Fruit fly (Drosophila melanogaster) whole organism, embryonic: ENCODE measurements around the gene dpr2.

ENCODE experiments used
- Awh ChIP-seq: fragments of 200-800 bp; sonication (Bioruptor generic); IDR thresholded peaks from 2 replicates; pipeline ENCODE4, ENCODE4 v1.3.6; 2022; ENCODE audit warnings: missing biosample characterization, missing genetic modification characterization
- CG11456 ChIP-seq: fragments of 200-800 bp; sonication (Bioruptor generic); IDR thresholded peaks from 3 replicates; pipeline ENCODE4 v1.3.6; 2022; ENCODE audit warnings: missing biosample characterization, missing genetic modification characterization
- CG12769 ChIP-seq: fragments of 200-800 bp; sonication (Bioruptor generic); optimal IDR thresholded peaks from 2 replicates; lab custom pipeline; 2019; ENCODE audit warnings: missing biosample characterization, mild to moderate bottlenecking, missing genetic modification characterization, moderate library complexity
- CG13894 ChIP-seq: fragments of 200-800 bp; sonication (Bioruptor generic); optimal IDR thresholded peaks from 3 replicates; lab custom pipeline; 2018; ENCODE audit warnings: missing biosample characterization, mild to moderate bottlenecking, missing genetic modification characterization, moderate library complexity
- CG15601 ChIP-seq: fragments of 200-800 bp; sonication (Bioruptor generic); optimal IDR thresholded peaks from 3 replicates; lab custom pipeline; 2019; ENCODE audit warnings: missing biosample characterization, mild to moderate bottlenecking, missing genetic modification characterization, moderate library complexity
- CG2199 ChIP-seq: fragments of 200-800 bp; sonication (Bioruptor generic); IDR thresholded peaks from 3 replicates; pipeline ENCODE4 v1.3.6; 2022; ENCODE audit warnings: missing biosample characterization, missing genetic modification characterization
- CG3163 ChIP-seq: fragments of 200-800 bp; sonication (Bioruptor generic); optimal IDR thresholded peaks from 3 replicates; lab custom pipeline; 2016; ENCODE audit warnings: missing biosample characterization, missing genetic modification characterization
- CG32532 ChIP-seq: fragments of 200-800 bp; sonication (Bioruptor generic); IDR thresholded peaks from 2 replicates; pipeline ENCODE4 v1.3.6; 2022; ENCODE audit warnings: missing biosample characterization, missing genetic modification characterization
- CG34224 ChIP-seq: fragments of 200-800 bp; sonication (Bioruptor generic); IDR thresholded peaks from 3 replicates; pipeline ENCODE4 v1.3.6; 2022; ENCODE audit warnings: missing biosample characterization, missing genetic modification characterization; ENCODE audit not compliant: partially characterized antibody
- CG42726 ChIP-seq: fragments of 200-800 bp; sonication (Bioruptor generic); IDR thresholded peaks from 2 replicates; pipeline ENCODE4 v1.3.6; 2022; ENCODE audit warnings: missing biosample characterization, missing genetic modification characterization; ENCODE audit not compliant: partially characterized antibody
- CG4820 ChIP-seq: fragments of 200-800 bp; sonication (Bioruptor generic); optimal IDR thresholded peaks from 3 replicates; lab custom pipeline; 2016; ENCODE audit warnings: missing biosample characterization, missing genetic modification characterization
- CG5245 ChIP-seq: fragments of 200-800 bp; sonication (Bioruptor generic); optimal IDR thresholded peaks from 3 replicates; lab custom pipeline; 2016; ENCODE audit warnings: missing biosample characterization, missing genetic modification characterization
- CG6654 ChIP-seq: fragments of 200-800 bp; sonication (Bioruptor generic); optimal IDR thresholded peaks from 2 replicates; lab custom pipeline; 2017; ENCODE audit warnings: missing biosample characterization, mild to moderate bottlenecking, missing genetic modification characterization
- CG6765 ChIP-seq: fragments of 200-800 bp; sonication (Bioruptor generic); optimal IDR thresholded peaks from 3 replicates; lab custom pipeline; 2017; ENCODE audit warnings: missing biosample characterization, mild to moderate bottlenecking, missing genetic modification characterization
- CG6854 ChIP-seq: fragments of 200-800 bp; sonication (Bioruptor generic); optimal IDR thresholded peaks from 3 replicates; lab custom pipeline; 2017; ENCODE audit warnings: missing biosample characterization, mild to moderate bottlenecking, missing genetic modification characterization
- CG7745 ChIP-seq: fragments of 200-800 bp; sonication (Bioruptor generic); optimal IDR thresholded peaks from 2 replicates; lab custom pipeline; 2018; ENCODE audit warnings: missing biosample characterization, mild to moderate bottlenecking, missing genetic modification characterization, moderate library complexity
- CG8765 ChIP-seq: fragments of 200-800 bp; sonication (Bioruptor generic); IDR thresholded peaks from 2 replicates; pipeline ENCODE4 v1.3.6; 2022; ENCODE audit warnings: missing biosample characterization, missing genetic modification characterization
- CG8924 ChIP-seq: fragments of 200-800 bp; optimal IDR thresholded peaks from 3 replicates; lab custom pipeline; 2019; ENCODE audit warnings: missing biosample characterization, mild to moderate bottlenecking, missing genetic modification characterization, moderate library complexity
- CG9727 ChIP-seq: fragments of 200-800 bp; sonication (Bioruptor generic); optimal IDR thresholded peaks from 3 replicates; lab custom pipeline; 2017; ENCODE audit warnings: missing biosample characterization, mild to moderate bottlenecking, missing genetic modification characterization
- Camta ChIP-seq: fragments of 200-800 bp; sonication (Bioruptor generic); optimal IDR thresholded peaks from 2 replicates; lab custom pipeline; 2016; ENCODE audit warnings: missing biosample characterization, missing genetic modification characterization
- Dad ChIP-seq: fragments of 200-800 bp; sonication (Bioruptor generic); optimal IDR thresholded peaks from 3 replicates; lab custom pipeline; 2016; ENCODE audit warnings: missing biosample characterization, missing genetic modification characterization
- Dek ChIP-seq: fragments of 200-800 bp; sonication (Bioruptor generic); optimal IDR thresholded peaks from 3 replicates; lab custom pipeline; 2019; ENCODE audit warnings: missing biosample characterization, mild to moderate bottlenecking, missing genetic modification characterization, moderate library complexity
- Dll ChIP-seq: fragments of 200-800 bp; sonication (Bioruptor generic); IDR thresholded peaks from 4 replicates; pipeline ENCODE4 v1.3.6; 2022; ENCODE audit warnings: missing biosample characterization, missing genetic modification characterization; ENCODE audit not compliant: partially characterized antibody
- Doc2 ChIP-seq: fragments of 200-800 bp; sonication (Bioruptor generic); IDR thresholded peaks from 2 replicates; pipeline ENCODE4 v1.3.6; 2022; ENCODE audit warnings: missing biosample characterization, missing genetic modification characterization
- Dref ChIP-seq: fragments of 200-800 bp; sonication (Bioruptor generic); IDR thresholded peaks from 2 replicates; pipeline ENCODE4 v1.3.6; 2022; ENCODE audit warnings: missing biosample characterization, missing genetic modification characterization
- E2f2 ChIP-seq: fragments of 200-800 bp; sonication (Bioruptor generic); IDR thresholded peaks from 2 replicates; pipeline ENCODE4 v1.3.6; 2022; ENCODE audit warnings: missing biosample characterization, missing genetic modification characterization
- HLH4C ChIP-seq: fragments of 200-800 bp; sonication (Bioruptor generic); IDR thresholded peaks from 3 replicates; pipeline ENCODE4 v1.3.6; 2022; ENCODE audit warnings: missing biosample characterization, missing genetic modification characterization; ENCODE audit not compliant: partially characterized antibody
- Hand ChIP-seq: fragments of 200-800 bp; sonication (Bioruptor generic); optimal IDR thresholded peaks from 2 replicates; lab custom pipeline; 2017; ENCODE audit warnings: mild to moderate bottlenecking, missing biosample characterization, missing genetic modification reagents, missing genetic modification characterization
- HmgZ ChIP-seq: fragments of 200-800 bp; sonication (Bioruptor generic); optimal IDR thresholded peaks from 2 replicates; lab custom pipeline; 2018; ENCODE audit warnings: missing biosample characterization, mild to moderate bottlenecking, missing genetic modification characterization
- MBD-R2 ChIP-seq: fragments of 200-800 bp; sonication (Bioruptor generic); IDR thresholded peaks from 2 replicates; pipeline ENCODE4 v1.3.6; 2022; ENCODE audit warnings: missing biosample characterization, missing genetic modification characterization
- MESR4 ChIP-seq: fragments of 200-800 bp; sonication (Bioruptor generic); optimal IDR thresholded peaks from 2 replicates; lab custom pipeline; 2018; ENCODE audit warnings: missing biosample characterization, mild to moderate bottlenecking, missing genetic modification characterization, moderate library complexity
- Mes4 ChIP-seq: fragments of 200-800 bp; sonication (Bioruptor generic); optimal IDR thresholded peaks from 2 replicates; lab custom pipeline; 2016; ENCODE audit warnings: missing biosample characterization, missing genetic modification characterization
- NfI ChIP-seq: fragments of 200-800 bp; sonication (Bioruptor generic); optimal IDR thresholded peaks from 3 replicates; lab custom pipeline; 2018; ENCODE audit warnings: missing biosample characterization, mild to moderate bottlenecking, missing genetic modification characterization, moderate library complexity
- PHDP ChIP-seq: fragments of 200-800 bp; sonication (Bioruptor generic); optimal IDR thresholded peaks from 3 replicates; lab custom pipeline; 2018; ENCODE audit warnings: missing biosample characterization, mild to moderate bottlenecking, missing genetic modification characterization, moderate library complexity
- Rfx ChIP-seq: fragments of 200-800 bp; sonication (Bioruptor generic); IDR thresholded peaks from 2 replicates; pipeline ENCODE4 v1.3.6; 2022; ENCODE audit warnings: missing biosample characterization, missing genetic modification characterization
- ab ChIP-seq: fragments of 200-800 bp; sonication (Bioruptor generic); optimal IDR thresholded peaks from 2 replicates; lab custom pipeline; 2016; ENCODE audit warnings: missing biosample characterization, missing genetic modification characterization
- ato ChIP-seq: fragments of 200-800 bp; sonication (Bioruptor generic); IDR thresholded peaks from 2 replicates; pipeline ENCODE4 v1.3.6; 2022; ENCODE audit warnings: missing biosample characterization, missing genetic modification characterization; ENCODE audit not compliant: partially characterized antibody
- da ChIP-seq: fragments of 200-800 bp; sonication (Bioruptor generic); optimal IDR thresholded peaks from 2 replicates; lab custom pipeline; 2016; ENCODE audit warnings: missing biosample characterization, missing genetic modification characterization
- danr ChIP-seq: fragments of 200-800 bp; sonication (Bioruptor generic); IDR thresholded peaks from 2 replicates; pipeline ENCODE4 v1.3.6; 2022; ENCODE audit warnings: missing biosample characterization, missing genetic modification characterization
- emc ChIP-seq: fragments of 200-800 bp; sonication (Bioruptor generic); optimal IDR thresholded peaks from 2 replicates; lab custom pipeline; 2016; ENCODE audit warnings: missing biosample characterization, missing genetic modification characterization
- gce ChIP-seq: fragments of 200-800 bp; sonication (Bioruptor generic); IDR thresholded peaks from 3 replicates; pipeline ENCODE4 v1.3.6; 2022; ENCODE audit warnings: missing biosample characterization, missing genetic modification characterization
- kay ChIP-seq: fragments of 200-800 bp; sonication (Bioruptor generic); optimal IDR thresholded peaks from 2 replicates; lab custom pipeline; 2016; ENCODE audit warnings: missing biosample characterization, missing genetic modification characterization
- lmd ChIP-seq: fragments of 200-800 bp; sonication (Bioruptor generic); IDR thresholded peaks from 2 replicates; pipeline ENCODE4 v1.3.6; 2022; ENCODE audit warnings: missing biosample characterization, missing genetic modification characterization
- mam ChIP-seq: fragments of 200-800 bp; sonication (Bioruptor generic); optimal IDR thresholded peaks from 3 replicates; lab custom pipeline; 2016; ENCODE audit warnings: missing biosample characterization, missing genetic modification characterization
- nom ChIP-seq: fragments of 200-800 bp; sonication (Bioruptor generic); optimal IDR thresholded peaks from 2 replicates; lab custom pipeline; 2017; ENCODE audit warnings: missing biosample characterization, missing genetic modification characterization, mild to moderate bottlenecking, moderate library complexity, missing genetic modification reagents
- pita ChIP-seq: fragments of 200-800 bp; sonication (Bioruptor generic); optimal IDR thresholded peaks from 2 replicates; lab custom pipeline; 2017; ENCODE audit warnings: missing biosample characterization, mild to moderate bottlenecking, missing genetic modification characterization
- prd ChIP-seq, 3 experiments: fragments of >200 bp in 2 of 3; fragments of 200-800 bp in 1 of 3; sonication (Bioruptor generic) in 1 of 3; optimal IDR thresholded peaks in 2 of 3; IDR thresholded peaks in 1 of 3; 2 replicates in 2 of 3; 3 replicates in 1 of 3; pipeline versions ENCODE4 v1.3.6 to Lab custom; 2017 to 2022; ENCODE audit warnings: missing biosample characterization in 1 of 3, missing genetic modification characterization in 1 of 3
- shn ChIP-seq: fragments of 200-800 bp; sonication (Bioruptor generic); optimal IDR thresholded peaks from 3 replicates; lab custom pipeline; 2016; ENCODE audit warnings: missing biosample characterization, missing genetic modification characterization
- tll ChIP-seq, 2 experiments: fragments of 200-800 bp in 1 of 2; fragments of >200 bp in 1 of 2; sonication (Bioruptor generic) in 1 of 2; optimal IDR thresholded peaks; 2 replicates each; lab custom pipeline; 2017 to 2019; ENCODE audit warnings: missing biosample characterization in 2 of 2, missing genetic modification characterization in 2 of 2, mild to moderate bottlenecking in 1 of 2, moderate library complexity in 1 of 2
- tup ChIP-seq: fragments of 200-800 bp; sonication (Bioruptor generic); optimal IDR thresholded peaks from 2 replicates; lab custom pipeline; 2016; ENCODE audit warnings: missing biosample characterization, mild to moderate bottlenecking, missing genetic modification characterization, moderate library complexity
- usp ChIP-seq: fragments of >200 bp; optimal IDR thresholded peaks from 2 replicates; lab custom pipeline; 2017; ENCODE audit warnings: missing biosample characterization, missing genetic modification characterization

Gene dpr2

DNA sequence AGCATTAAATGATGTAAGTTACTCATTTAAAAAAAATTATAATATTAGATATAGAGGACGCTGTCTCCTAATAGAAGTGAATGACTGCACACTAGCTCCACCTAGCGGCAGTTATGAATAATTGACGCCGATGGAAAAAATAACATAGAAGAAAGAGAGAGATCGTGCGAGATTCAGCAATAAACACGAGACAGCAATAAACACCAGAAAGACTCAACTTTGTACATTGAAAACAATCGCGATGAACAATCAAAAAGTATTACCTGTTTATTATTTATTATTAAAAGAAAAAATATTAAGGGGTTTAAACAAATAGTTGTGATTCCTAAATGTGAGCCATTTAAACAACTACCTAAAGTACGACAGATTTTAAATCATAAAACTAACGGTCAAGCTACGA, 22.2 kb upstream of the dpr2 start (continued):
- TF ChIP-seq ato (GFP tag; lab: Robert Waterston, UW) = no peak
- TF ChIP-seq CG8924 (tag; lab: Kevin White, UChicago) = no peak
- TF ChIP-seq Mes4 (GFP tag; lab: Kevin White, UChicago) = no peak
- TF ChIP-seq CG8765 (GFP tag; lab: Robert Waterston, UW) = no peak
- TF ChIP-seq MBD-R2 (GFP tag; lab: Robert Waterston, UW) = peak; percentile 17; the same call in 1 of the 2 replicates
- TF ChIP-seq Rfx (GFP tag; lab: Robert Waterston, UW) = no peak
- TF ChIP-seq HmgZ (tag; lab: Kevin White, UChicago) = no peak
- peak; percentile 72 for TF ChIP-seq CG32532 (GFP tag; lab: Robert Waterston, UW)
- TF ChIP-seq Dref (GFP tag; lab: Robert Waterston, UW) = no peak
- TF ChIP-seq PHDP = no peak
- TF ChIP-seq Camta = no peak
- no peak for TF ChIP-seq pita
- TF ChIP-seq CG3163 (GFP tag; lab: Kevin White, UChicago) = no peak
- no peak for TF ChIP-seq CG34224 (GFP tag; lab: Robert Waterston, UW)
- TF ChIP-seq Dek = no peak
- peak; percentile 48; the same call in 1 of the 2 replicates for TF ChIP-seq Awh (GFP tag; lab: Robert Waterston, UW)
- no peak for TF ChIP-seq CG13894 (tag; lab: Kevin White, UChicago)
- TF ChIP-seq CG9727 (GFP tag; lab: Kevin White, UChicago) = peak; percentile 46
- TF ChIP-seq E2f2 (GFP tag; lab: Robert Waterston, UW) = no peak
- TF ChIP-seq gce (GFP tag; lab: Robert Waterston, UW) = no peak; the same call in 2 of the 3 replicates
- TF ChIP-seq NfI (GFP tag; lab: Kevin White, UChicago) = no peak
- TF ChIP-seq da (GFP tag; lab: Kevin White, UChicago) = no peak
- no peak for TF ChIP-seq emc (GFP tag; lab: Kevin White, UChicago)
- no peak for TF ChIP-seq mam
- no peak for TF ChIP-seq prd (optimal IDR thresholded peaks at IDR 0.05; lab: Kevin White, UChicago)
- TF ChIP-seq prd (GFP tag; IDR thresholded peaks at IDR 0.05; lab: Robert Waterston, UW) = peak; percentile 59
- TF ChIP-seq shn (GFP tag; lab: Kevin White, UChicago) = no peak
- TF ChIP-seq CG2199 (GFP tag; lab: Robert Waterston, UW) = peak; percentile 82; the same call in 2 of the 3 replicates
- no peak for TF ChIP-seq tll (GFP tag; optimal IDR thresholded peaks at IDR 0.05; lab: Kevin White, UChicago)
- TF ChIP-seq lmd (GFP tag; lab: Robert Waterston, UW) = no peak
- TF ChIP-seq CG11456 (GFP tag; lab: Robert Waterston, UW) = no peak
- no peak for TF ChIP-seq kay (GFP tag; lab: Kevin White, UChicago)
- TF ChIP-seq HLH4C (GFP tag; lab: Robert Waterston, UW) = no peak
- no peak for TF ChIP-seq CG6765 (GFP tag; lab: Kevin White, UChicago)
- TF ChIP-seq CG5245 = peak; percentile 70
- no peak for TF ChIP-seq usp (GFP tag; lab: Kevin White, UChicago)
- TF ChIP-seq nom = no peak
- no peak for TF ChIP-seq CG6654 (GFP tag; lab: Kevin White, UChicago)
- no peak for TF ChIP-seq MESR4 (GFP tag; lab: Kevin White, UChicago)
- TF ChIP-seq CG6854 (GFP tag; lab: Kevin White, UChicago) = no peak
- TF ChIP-seq Dad (GFP tag; lab: Kevin White, UChicago) = no peak
- TF ChIP-seq CG12769 (tag; lab: Kevin White, UChicago) = no peak
- TF ChIP-seq Hand = no peak
- TF ChIP-seq tup (GFP tag; lab: Kevin White, UChicago) = no peak
- TF ChIP-seq CG15601 (tag; lab: Kevin White, UChicago) = no peak
- no peak for TF ChIP-seq danr (GFP tag; lab: Robert Waterston, UW)
- no peak for TF ChIP-seq Doc2
- TF ChIP-seq CG42726 (GFP tag; lab: Robert Waterston, UW) = no peak
- TF ChIP-seq ab = no peak
- TF ChIP-seq CG7745 (tag; lab: Kevin White, UChicago) = no peak
- TF ChIP-seq Dll (GFP tag; lab: Robert Waterston, UW) = no peak
- peak; percentile 38 for TF ChIP-seq CG4820 (GFP tag; lab: Kevin White, UChicago)
